Fruit fly (Drosophila melanogaster) whole organism: ENCODE measurements around the gene Sf3b3.
A peak's percentile ranks its signal among the peaks of the same experiment; 100 is the strongest.

ENCODE experiments used
- CG8478 ChIP-seq: fragments of >200 bp; optimal IDR thresholded peaks from 2 replicates; lab custom pipeline; 2018; ENCODE audit warnings: inconsistent platforms
- Dll ChIP-seq: fragments of >200 bp; optimal IDR thresholded peaks from 2 replicates; lab custom pipeline; 2017
- EcR ChIP-seq, 2 experiments: fragments of >200 bp; optimal IDR thresholded peaks; 2 replicates each; lab custom pipeline; 2017; ENCODE audit warnings: missing biosample characterization in 2 of 2, missing genetic modification characterization in 2 of 2, missing genetic modification reagents in 2 of 2
- pan ChIP-seq: fragments of >200 bp; optimal IDR thresholded peaks from 2 replicates; lab custom pipeline; 2017
- psq ChIP-seq: fragments of >200 bp; optimal IDR thresholded peaks from 2 replicates; lab custom pipeline; 2017
- usp ChIP-seq: fragments of >200 bp; optimal IDR thresholded peaks from 2 replicates; lab custom pipeline; 2017; ENCODE audit warnings: missing biosample characterization, missing genetic modification characterization, mixed read lengths

Sf3b3 gene

dm6 chr3L:784111-784960 is 48.8 kb downstream of the Sf3b3 start:
- TF ChIP-seq EcR (GFP tag; optimal IDR thresholded peaks at IDR 0.05; lab: Kevin White, UChicago) (no peak), Dll (lab: Kevin White, UChicago) (no peak), usp (no peak), pan (no peak), CG8478 (lab: Kevin White, UChicago) (no peak), psq (no peak)

dm6 chr3L:782937-783336 is 50.2 kb downstream of the Sf3b3 start:
- TF ChIP-seq pan (no peak), Dll (lab: Kevin White, UChicago) (no peak), CG8478 (lab: Kevin White, UChicago) (no peak), psq (no peak), EcR (GFP tag; optimal IDR thresholded peaks at IDR 0.05; lab: Kevin White, UChicago) (no peak), usp (no peak)

DNA sequence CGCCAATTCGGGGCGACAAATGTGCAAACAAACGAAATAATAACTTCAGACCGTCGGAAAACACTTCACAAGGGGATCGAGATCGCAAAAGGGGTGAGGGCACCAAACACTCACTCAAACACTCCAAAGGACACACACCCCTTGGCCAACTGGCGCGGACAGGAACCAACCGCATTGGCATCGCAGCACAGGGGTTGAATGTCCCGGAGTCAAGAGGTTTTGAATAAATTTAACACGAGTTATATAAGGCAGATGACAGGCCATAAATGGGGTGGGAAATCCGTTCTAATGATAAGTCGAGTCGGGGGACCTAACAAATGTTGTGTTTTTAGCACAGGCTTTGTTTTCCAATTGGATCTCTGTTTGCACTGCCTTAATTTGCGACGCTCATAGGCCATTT is 50.7 kb downstream of the Sf3b3 start:
- no peak for TF ChIP-seq Dll (lab: Kevin White, UChicago)
- no peak for TF ChIP-seq psq
- no peak for TF ChIP-seq CG8478 (lab: Kevin White, UChicago)
- TF ChIP-seq pan = no peak
- TF ChIP-seq usp = no peak
- no peak for TF ChIP-seq EcR (GFP tag; optimal IDR thresholded peaks at IDR 0.05; lab: Kevin White, UChicago)

DNA sequence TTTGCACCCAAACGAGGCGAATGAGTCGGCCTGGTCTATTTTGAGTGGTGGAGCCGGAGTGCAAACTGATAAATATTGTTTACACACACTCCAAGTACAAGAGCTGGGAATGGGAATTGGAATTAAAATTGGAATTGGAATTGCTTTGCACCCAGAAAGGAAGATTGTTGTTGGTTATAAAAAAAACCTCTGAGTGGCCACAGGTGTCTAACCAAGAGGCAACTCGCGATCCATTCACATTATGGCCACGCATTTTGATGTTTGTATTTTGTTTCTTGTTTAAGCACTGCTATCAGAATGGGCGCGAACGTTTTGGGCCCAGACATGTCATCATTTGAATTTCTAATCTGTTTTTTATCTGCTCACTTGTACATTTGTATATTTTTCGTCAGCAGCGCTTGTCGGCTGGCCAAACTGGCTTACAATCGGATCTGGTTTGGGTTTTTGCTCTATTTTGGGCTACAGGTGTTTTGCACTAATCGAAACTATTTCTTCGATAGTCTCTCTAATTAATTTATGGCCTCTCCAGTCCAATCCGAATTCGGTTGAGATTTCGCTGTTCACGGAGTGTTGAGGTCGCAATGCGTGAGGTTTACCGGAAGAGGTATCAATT is 51.4 kb downstream of the Sf3b3 start:
- no peak for TF ChIP-seq EcR (GFP tag; optimal IDR thresholded peaks at IDR 0.05; lab: Kevin White, UChicago)

DNA sequence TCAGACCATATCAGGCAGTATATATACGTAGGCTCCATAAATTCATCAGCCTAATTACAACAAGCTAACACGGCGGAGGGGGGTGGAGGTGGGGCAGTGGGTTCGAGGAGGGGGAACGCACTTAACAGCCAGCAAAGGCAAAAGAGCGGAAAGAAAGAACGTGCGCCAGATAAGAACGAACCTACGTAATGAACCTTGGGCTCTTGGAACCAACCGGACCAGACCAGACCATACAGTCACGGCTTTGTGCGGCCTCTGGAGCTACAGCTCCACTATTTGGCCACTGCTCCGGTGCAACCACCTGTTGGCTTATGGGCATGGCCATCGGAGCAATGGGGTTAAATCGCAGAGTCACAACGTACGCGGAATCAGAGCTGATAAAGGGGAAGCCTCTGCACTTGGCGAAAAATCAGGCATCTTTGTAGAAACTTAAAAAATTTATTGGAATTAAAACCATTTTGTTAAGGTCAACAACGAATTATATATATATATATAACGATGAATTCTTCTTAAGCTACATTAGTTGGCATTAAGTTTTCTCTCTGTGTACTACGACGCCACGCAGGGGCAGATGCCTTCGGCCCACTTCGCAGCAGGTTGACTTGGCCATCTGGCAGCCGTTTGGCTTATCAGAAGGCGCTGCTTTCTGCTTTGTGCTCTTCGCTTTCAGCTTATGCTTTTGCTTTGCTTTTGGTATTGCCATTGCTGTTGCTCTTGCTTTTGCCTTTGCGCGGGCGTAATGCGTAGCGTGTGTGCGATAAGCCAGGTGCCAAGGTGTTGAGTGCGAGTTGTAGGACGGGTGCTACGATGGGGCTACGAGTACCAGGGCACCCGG is 52.1 kb downstream of the Sf3b3 start:
- peak; percentile 29 to 54 for TF ChIP-seq EcR (GFP tag; optimal IDR thresholded peaks at IDR 0.05; lab: Kevin White, UChicago)
- no peak for TF ChIP-seq pan

dm6 chr3L:780489-780866 is 52.7 kb downstream of the Sf3b3 start:
- TF ChIP-seq Dll (lab: Kevin White, UChicago) (no peak), CG8478 (lab: Kevin White, UChicago) (no peak), usp (no peak), EcR (GFP tag; optimal IDR thresholded peaks at IDR 0.05; lab: Kevin White, UChicago) (no peak), psq (no peak), pan (no peak)

dm6 chr3L:778977-779376 is 54.2 kb downstream of the Sf3b3 start:
- TF ChIP-seq Dll (lab: Kevin White, UChicago) (no peak), pan (no peak), usp (no peak), psq (no peak), EcR (GFP tag; optimal IDR thresholded peaks at IDR 0.05; lab: Kevin White, UChicago) (no peak), CG8478 (lab: Kevin White, UChicago) (no peak)

DNA sequence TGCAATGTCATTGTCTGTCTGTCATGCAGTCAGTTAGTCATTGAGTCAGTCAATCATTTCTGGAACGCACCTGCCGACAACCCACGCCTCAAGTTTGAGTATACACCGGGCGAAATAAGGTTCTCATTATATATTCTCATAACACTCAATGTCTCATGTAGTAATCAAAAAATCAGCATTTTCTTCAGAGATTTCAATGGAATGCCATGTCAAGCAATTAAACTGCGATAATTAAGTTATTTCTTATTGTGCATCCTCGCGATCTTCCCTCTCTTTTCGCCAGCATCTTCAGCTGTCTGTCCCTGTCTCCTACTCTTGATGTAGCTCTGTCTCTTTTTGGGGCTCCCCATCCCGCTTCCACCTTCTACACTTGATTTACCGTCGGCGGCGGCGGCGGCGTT is 55.9 kb downstream of the Sf3b3 start:
- TF ChIP-seq Dll (lab: Kevin White, UChicago) = no peak
- TF ChIP-seq CG8478 (lab: Kevin White, UChicago) = no peak
- TF ChIP-seq usp = no peak
- TF ChIP-seq pan = no peak
- TF ChIP-seq psq = no peak
- no peak for TF ChIP-seq EcR (GFP tag; optimal IDR thresholded peaks at IDR 0.05; lab: Kevin White, UChicago)
